Worm (Caenorhabditis elegans) whole organism, L1 larva: ENCODE data around the gene C45G9.15.

Source experiments
- F16B12.6 ChIP-seq: fragments of 150-350 bp; optimal IDR thresholded peaks from 2 replicates; lab custom pipeline; 2014; ENCODE audit warnings: missing biosample characterization, missing genetic modification characterization
- Y116A8C.19 ChIP-seq: sonication (generic microtip); optimal IDR thresholded peaks from 2 replicates; lab custom pipeline; 2016; ENCODE audit warnings: missing compliant biosample characterization, missing genetic modification characterization, borderline replicate concordance
- alr-1 ChIP-seq: fragments of 200-800 bp; sonication (Bioruptor generic); optimal IDR thresholded peaks from 2 replicates; lab custom pipeline; 2018; ENCODE audit warnings: borderline replicate concordance, mild to moderate bottlenecking, missing genetic modification characterization, missing compliant biosample characterization
- ceh-8 ChIP-seq: fragments of 200-800 bp; sonication (Bioruptor generic); optimal IDR thresholded peaks from 2 replicates; lab custom pipeline; 2018; ENCODE audit warnings: mild to moderate bottlenecking, missing genetic modification characterization, moderate library complexity, missing compliant biosample characterization
- ceh-82 ChIP-seq, 3 experiments: fragments of 150-350 bp in 1 of 3; sonication (generic microtip) in 2 of 3; optimal IDR thresholded peaks; 2 replicates each; lab custom pipeline; 2014 to 2017; ENCODE audit warnings: missing biosample characterization in 3 of 3, missing genetic modification characterization in 3 of 3
- ces-1 ChIP-seq: fragments of 150-350 bp; optimal IDR thresholded peaks from 2 replicates; lab custom pipeline; 2014; ENCODE audit warnings: missing biosample characterization, missing genetic modification reagents, missing genetic modification characterization
- dsc-1 ChIP-seq: sonication (generic microtip); optimal IDR thresholded peaks from 2 replicates; lab custom pipeline; 2016; ENCODE audit warnings: mild to moderate bottlenecking, missing genetic modification characterization, missing compliant biosample characterization
- efl-1 ChIP-seq, 4 experiments: fragments of 150-350 bp; optimal IDR thresholded peaks in 3 of 4; peaks in 1 of 4; 1 replicate in 1 of 4; 2 replicates in 3 of 4; lab custom pipeline; 2014; ENCODE audit warnings: missing biosample characterization in 2 of 4, missing genetic modification characterization in 2 of 4, missing genetic modification reagents in 2 of 4
- elt-2 ChIP-seq: sonication (generic microtip); optimal IDR thresholded peaks from 2 replicates; lab custom pipeline; 2016; ENCODE audit warnings: missing genetic modification characterization, mild to moderate bottlenecking, inconsistent platforms, missing compliant biosample characterization, missing genetic modification reagents
- elt-3 ChIP-seq, 6 experiments: fragments of 150-350 bp in 1 of 6; sonication (generic microtip); optimal IDR thresholded peaks; 2 replicates each; lab custom pipeline; 2017 to 2018; ENCODE audit warnings: missing biosample characterization in 6 of 6, missing genetic modification characterization in 6 of 6, inconsistent platforms in 1 of 6
- ets-5 ChIP-seq: fragments of 200-800 bp; sonication (Bioruptor generic); IDR thresholded peaks from 2 replicates; pipeline ENCODE4 v1.3.6; 2022; ENCODE audit warnings: missing genetic modification characterization, missing compliant biosample characterization
- fkh-4 ChIP-seq: sonication (generic microtip); optimal IDR thresholded peaks from 2 replicates; lab custom pipeline; 2016; ENCODE audit warnings: missing compliant biosample characterization, missing genetic modification characterization, borderline replicate concordance
- grh-1 ChIP-seq: fragments of 200-800 bp; sonication (Bioruptor generic); IDR thresholded peaks from 2 replicates; pipeline ENCODE4 v1.3.6; 2022; ENCODE audit warnings: missing genetic modification reagents, missing genetic modification characterization, missing compliant biosample characterization
- hlh-4 ChIP-seq: sonication (generic microtip); optimal IDR thresholded peaks from 2 replicates; lab custom pipeline; 2016; ENCODE audit warnings: mild to moderate bottlenecking, missing genetic modification characterization, missing compliant biosample characterization
- hpl-2 ChIP-seq: fragments of 150-350 bp; optimal IDR thresholded peaks from 2 replicates; lab custom pipeline; 2014; ENCODE audit warnings: missing biosample characterization, missing genetic modification reagents, missing genetic modification characterization
- isw-1 ChIP-seq: fragments of 200-800 bp; sonication (Bioruptor generic); IDR thresholded peaks from 2 replicates; pipeline ENCODE4 v1.3.6; 2022; ENCODE audit warnings: missing genetic modification characterization, missing compliant biosample characterization
- jun-1 ChIP-seq: fragments of 150-350 bp; optimal IDR thresholded peaks from 2 replicates; lab custom pipeline; 2014; ENCODE audit warnings: missing biosample characterization, missing genetic modification reagents, missing genetic modification characterization
- lin-13 ChIP-seq: fragments of 150-350 bp; optimal IDR thresholded peaks from 2 replicates; lab custom pipeline; 2014; ENCODE audit warnings: missing biosample characterization, missing genetic modification reagents, missing genetic modification characterization
- lin-15B ChIP-seq: fragments of 150-350 bp; sonication (generic microtip); optimal IDR thresholded peaks from 3 replicates; lab custom pipeline; 2014; ENCODE audit warnings: missing biosample characterization, missing genetic modification characterization
- lin-35 ChIP-seq, 2 experiments: fragments of 150-350 bp; optimal IDR thresholded peaks; 2 replicates each; lab custom pipeline; 2014; ENCODE audit warnings: missing biosample characterization in 2 of 2, missing genetic modification characterization in 2 of 2, missing genetic modification reagents in 2 of 2
- lin-39 ChIP-seq: fragments of 150-350 bp; optimal IDR thresholded peaks from 2 replicates; lab custom pipeline; 2014; ENCODE audit warnings: missing biosample characterization, missing genetic modification reagents, missing genetic modification characterization
- lir-3 ChIP-seq: sonication (generic microtip); optimal IDR thresholded peaks from 2 replicates; lab custom pipeline; 2016; ENCODE audit warnings: mild to moderate bottlenecking, missing genetic modification characterization, moderate library complexity, missing compliant biosample characterization; ENCODE audit not compliant: poor library complexity
- mab-9 ChIP-seq: fragments of 200-800 bp; sonication (Bioruptor generic); IDR thresholded peaks from 2 replicates; pipeline ENCODE4 v1.3.6; 2022; ENCODE audit warnings: missing genetic modification reagents, missing genetic modification characterization, missing compliant biosample characterization
- mdl-1 ChIP-seq, 2 experiments: fragments of 150-350 bp; optimal IDR thresholded peaks; 2 replicates each; lab custom pipeline; 2014 to 2017; ENCODE audit warnings: missing biosample characterization in 2 of 2, missing genetic modification characterization in 2 of 2, inconsistent platforms in 1 of 2
- mep-1 ChIP-seq: fragments of 150-350 bp; optimal IDR thresholded peaks from 2 replicates; lab custom pipeline; 2014; ENCODE audit warnings: missing biosample characterization, missing genetic modification characterization
- nhr-11 ChIP-seq: fragments of 150-350 bp; optimal IDR thresholded peaks from 2 replicates; lab custom pipeline; 2014; ENCODE audit warnings: missing biosample characterization, missing genetic modification characterization
- nhr-237 ChIP-seq: fragments of 150-350 bp; optimal IDR thresholded peaks from 2 replicates; lab custom pipeline; 2014; ENCODE audit warnings: missing biosample characterization, missing genetic modification characterization
- nhr-47 ChIP-seq: sonication (generic microtip); optimal IDR thresholded peaks from 2 replicates; lab custom pipeline; 2016; ENCODE audit warnings: mild to moderate bottlenecking, missing genetic modification characterization, moderate library complexity, missing compliant biosample characterization
- nhr-76 ChIP-seq: sonication (generic microtip); optimal IDR thresholded peaks from 2 replicates; lab custom pipeline; 2017; ENCODE audit warnings: missing biosample characterization, missing genetic modification characterization
- nhr-77 ChIP-seq: fragments of 150-350 bp; optimal IDR thresholded peaks from 2 replicates; lab custom pipeline; 2014; ENCODE audit warnings: missing biosample characterization, missing genetic modification characterization
- nhr-85 ChIP-seq: sonication (generic microtip); peaks from one replicate; lab custom pipeline; 2016; ENCODE audit warnings: missing genetic modification characterization, inconsistent platforms, missing compliant biosample characterization
- pax-3 ChIP-seq: fragments of 200-800 bp; sonication (Bioruptor generic); optimal IDR thresholded peaks from 2 replicates; lab custom pipeline; 2018; ENCODE audit warnings: mild to moderate bottlenecking, missing genetic modification characterization, moderate library complexity, missing compliant biosample characterization
- pqm-1 ChIP-seq: sonication (generic microtip); optimal IDR thresholded peaks from 3 replicates; lab custom pipeline; 2017; ENCODE audit warnings: missing biosample characterization, missing genetic modification characterization
- rnt-1 ChIP-seq: sonication (generic microtip); optimal IDR thresholded peaks from 2 replicates; lab custom pipeline; 2016; ENCODE audit warnings: mild to moderate bottlenecking, missing genetic modification characterization, moderate library complexity, missing compliant biosample characterization
- skn-1 ChIP-seq: fragments of 150-350 bp; optimal IDR thresholded peaks from 2 replicates; lab custom pipeline; 2014; ENCODE audit warnings: missing biosample characterization, missing genetic modification characterization
- sptf-1 ChIP-seq: fragments of 150-350 bp; optimal IDR thresholded peaks from 2 replicates; lab custom pipeline; 2014; ENCODE audit warnings: missing biosample characterization, missing genetic modification characterization
- tlp-1 ChIP-seq: fragments of 150-350 bp; optimal IDR thresholded peaks from 2 replicates; lab custom pipeline; 2014; ENCODE audit warnings: missing biosample characterization, missing genetic modification characterization
- unc-130 ChIP-seq: fragments of 150-350 bp; optimal IDR thresholded peaks from 2 replicates; lab custom pipeline; 2017; ENCODE audit warnings: missing biosample characterization, missing genetic modification characterization, inconsistent platforms
- unc-98 ChIP-seq: fragments of 200-800 bp; sonication (Bioruptor generic); IDR thresholded peaks from 2 replicates; pipeline ENCODE4 v1.3.6; 2022; ENCODE audit warnings: missing genetic modification characterization, missing compliant biosample characterization
- vab-15 ChIP-seq: sonication (generic microtip); optimal IDR thresholded peaks from 2 replicates; lab custom pipeline; 2017; ENCODE audit warnings: missing genotype, mild to moderate bottlenecking, missing genetic modification characterization, missing compliant biosample characterization
- xbp-1 ChIP-seq: sonication (generic microtip); optimal IDR thresholded peaks from 2 replicates; lab custom pipeline; 2016; ENCODE audit warnings: missing genetic modification characterization, missing compliant biosample characterization
- ztf-4 ChIP-seq: fragments of 150-350 bp; optimal IDR thresholded peaks from 2 replicates; lab custom pipeline; 2014; ENCODE audit warnings: missing biosample characterization, missing genetic modification characterization

C45G9.15 gene

DNA sequence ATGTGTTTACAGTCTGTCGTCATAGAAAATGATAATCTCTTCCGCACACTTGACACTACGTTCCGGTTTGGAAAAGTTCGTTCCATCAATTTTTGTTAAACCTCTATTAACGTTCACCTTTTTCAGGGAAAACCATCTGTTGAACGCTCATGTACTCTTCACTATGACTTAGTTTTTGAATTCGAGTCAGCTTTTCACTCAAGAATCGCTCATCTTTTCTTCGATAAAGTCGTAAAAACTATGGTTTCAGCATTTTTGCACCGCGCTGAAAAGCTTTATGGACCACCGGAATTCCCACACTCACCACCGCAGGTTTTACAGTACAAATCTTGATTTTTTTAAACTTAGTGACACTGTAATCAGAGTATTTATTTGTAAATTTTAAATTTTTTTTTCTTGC lies 28.2 kb downstream of the C45G9.15 start:
- TF ChIP-seq sptf-1 (no peak), ztf-4 (tag; lab: Kevin White, UChicago) (peak; percentile 32), nhr-85 (tag; lab: Kevin White, UChicago) (peak; percentile 26), nhr-11 (tag; lab: Kevin White, UChicago) (no peak), ces-1 (GFP tag; lab: Kevin White, UChicago) (no peak)

DNA sequence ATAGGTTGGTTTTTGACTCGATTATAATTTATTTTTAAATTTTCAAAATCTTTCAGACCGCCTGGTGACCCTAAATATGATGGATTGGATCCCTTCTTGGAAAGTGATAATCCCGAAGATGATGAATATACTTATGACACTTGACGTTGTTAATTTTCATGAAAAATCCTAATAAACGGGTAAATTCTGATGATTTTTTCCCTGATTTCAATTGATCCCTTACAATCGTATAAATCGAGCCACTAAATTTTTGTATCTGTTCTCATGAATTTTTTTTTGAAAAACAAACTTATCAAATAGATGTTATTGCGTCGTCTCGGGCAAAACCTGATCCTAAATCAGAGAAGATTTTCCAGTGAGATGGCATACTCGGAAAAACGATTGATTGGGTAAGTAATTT lies 28.9 kb downstream of the C45G9.15 start, which contains the start of gene R144.13:
Gene R144.13, plus strand, starts transcription at position 301 of the 400 bp plus-strand sequence.
- TF ChIP-seq efl-1 (optimal IDR thresholded peaks at IDR 0.05; lab: Kevin White, UChicago) (no peak), efl-1 (GFP tag; optimal IDR thresholded peaks at IDR 0.05 in 1 of 2; lab: Kevin White, UChicago) (peak in 1 of 2 experiments; percentile 68), mep-1 (tag; lab: Kevin White, UChicago) (no peak)

DNA sequence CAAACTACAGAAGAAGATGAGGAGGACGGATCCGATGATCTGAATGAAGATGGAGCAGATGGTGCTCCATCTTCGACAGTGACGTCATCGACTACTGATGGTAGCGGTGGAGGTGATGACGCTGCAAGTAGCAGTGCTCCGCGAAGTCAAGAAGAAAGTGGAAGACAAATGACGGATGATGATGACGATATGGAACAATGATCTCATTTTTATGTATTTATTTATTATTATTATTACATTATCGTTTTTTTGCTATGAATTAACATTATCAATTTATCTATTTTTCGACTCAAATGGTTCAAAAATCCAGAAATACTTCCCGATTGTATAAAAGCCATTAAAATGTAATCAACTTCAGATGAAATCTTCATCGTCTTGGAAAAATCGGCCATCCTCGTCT lies 30.2 kb downstream of the C45G9.15 start, which contains the start of gene R144.3:
Gene R144.3, plus strand, starts transcription at position 301 of the 400 bp plus-strand sequence.
- TF ChIP-seq dsc-1 (tag; lab: Kevin White, UChicago) (no peak), elt-3 (tag; optimal IDR thresholded peaks at IDR 0.05; lab: Kevin White, UChicago) (no peak), nhr-237 (tag; lab: Kevin White, UChicago) (no peak), nhr-76 (no peak), jun-1 (no peak), lin-39 (tag; lab: Kevin White, UChicago) (no peak), nhr-77 (tag; lab: Kevin White, UChicago) (no peak), pax-3 (no peak), pqm-1 (tag; lab: Kevin White, UChicago) (no peak), mep-1 (tag; lab: Kevin White, UChicago) (no peak), lir-3 (no peak), vab-15 (tag; lab: Kevin White, UChicago) (no peak), mdl-1 (tag; optimal IDR thresholded peaks at IDR 0.05; lab: Kevin White, UChicago) (no peak), unc-98 (GFP tag; lab: Robert Waterston, UW) (no peak), nhr-85 (tag; lab: Kevin White, UChicago) (no peak), ceh-8 (GFP tag; lab: Kevin White, UChicago) (no peak), xbp-1 (tag; lab: Kevin White, UChicago) (no peak)

DNA sequence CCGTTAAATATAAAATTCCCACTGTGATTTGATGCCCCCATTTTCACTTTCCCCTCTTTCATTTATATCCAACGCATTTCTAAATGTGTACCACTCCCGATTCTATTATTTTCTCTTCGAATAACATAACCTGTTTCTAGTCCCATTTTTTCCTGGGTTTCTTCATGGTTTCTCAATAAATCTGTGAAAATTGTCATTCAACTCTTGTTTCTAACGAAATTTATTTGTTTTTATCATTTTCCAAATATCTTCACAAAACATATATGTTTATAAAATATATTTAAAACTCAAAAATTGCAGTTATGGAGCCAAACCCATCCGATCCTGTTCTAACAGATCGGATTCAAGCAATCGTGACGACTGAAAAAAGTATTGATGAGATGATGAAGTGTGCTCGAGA lies 30.9 kb downstream of the C45G9.15 start, which contains the start of gene mdt-11:
Gene mdt-11, plus strand, starts transcription at position 301 of the 400 bp plus-strand sequence.
- TF ChIP-seq nhr-76 (no peak), sptf-1 (no peak), lin-13 (GFP tag; lab: Kevin White, UChicago) (no peak), mab-9 (GFP tag; lab: Robert Waterston, UW) (no peak), F16B12.6 (tag; lab: Kevin White, UChicago) (no peak), pax-3 (no peak), ceh-82 (tag; optimal IDR thresholded peaks at IDR 0.05; lab: Kevin White, UChicago) (no peak), vab-15 (tag; lab: Kevin White, UChicago) (no peak), tlp-1 (tag; lab: Kevin White, UChicago) (no peak)
- TF ChIP-seq, all 84 proteins: peak for 0

DNA sequence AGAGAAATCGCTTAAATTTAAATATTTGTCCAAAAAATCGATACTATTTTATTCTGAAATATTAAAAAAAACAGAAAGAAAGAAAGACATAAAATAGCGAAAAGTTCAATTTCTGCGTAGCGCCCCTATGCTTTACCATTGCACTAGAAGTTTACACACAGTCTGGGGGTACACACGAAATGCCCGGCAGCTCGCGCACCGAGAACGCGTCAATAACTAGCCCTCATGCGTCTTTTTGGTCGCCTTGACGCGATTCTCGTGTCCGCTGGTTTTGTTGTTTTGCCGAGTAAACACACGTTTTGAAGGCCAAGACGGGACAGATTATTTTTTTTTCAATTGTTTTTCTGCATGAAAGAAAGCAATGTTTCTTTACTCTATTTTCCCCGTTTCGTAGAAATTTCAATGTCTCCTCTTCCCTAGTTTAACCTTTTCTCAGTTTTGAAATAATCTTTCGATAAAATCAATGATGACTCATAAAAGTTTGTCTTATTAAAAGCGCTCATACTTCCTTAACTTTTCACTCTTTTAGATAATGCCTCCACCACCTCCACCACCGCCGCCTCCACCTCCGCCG lies 33.6 kb downstream of the C45G9.15 start, which contains the start of gene wip-1:
Gene wip-1, plus strand, starts transcription at position 524 of the 574 bp plus-strand sequence.
- no peak for TF ChIP-seq Y116A8C.19 (tag; lab: Kevin White, UChicago)
- peak; percentile 95 to 96 for TF ChIP-seq lin-35 (GFP tag; optimal IDR thresholded peaks at IDR 0.05; lab: Kevin White, UChicago)
- TF ChIP-seq sptf-1, result no peak
- TF ChIP-seq pqm-1 (tag; lab: Kevin White, UChicago), result peak; percentile 37
- peak; percentile 98 for TF ChIP-seq dsc-1 (tag; lab: Kevin White, UChicago)
- TF ChIP-seq fkh-4 (tag; lab: Kevin White, UChicago), result peak; percentile 62
- peak; percentile 90 for TF ChIP-seq hpl-2 (GFP tag; lab: Kevin White, UChicago)
- TF ChIP-seq alr-1 (tag; lab: Kevin White, UChicago), result no peak
- TF ChIP-seq rnt-1, result peak; percentile 98
- TF ChIP-seq xbp-1 (tag; lab: Kevin White, UChicago), result peak; percentile 98
- TF ChIP-seq ces-1 (GFP tag; lab: Kevin White, UChicago), result no peak
- peak; percentile 94 for TF ChIP-seq skn-1
- peak; percentile 98 for TF ChIP-seq ztf-4 (tag; lab: Kevin White, UChicago)
- TF ChIP-seq lin-15B (tag; lab: Kevin White, UChicago), result peak; percentile 84
- TF ChIP-seq lin-13 (GFP tag; lab: Kevin White, UChicago), result peak; percentile 98
- TF ChIP-seq grh-1 (GFP tag; lab: Robert Waterston, UW), result peak; percentile 97
- peak; percentile 97 for TF ChIP-seq isw-1 (GFP tag; lab: Robert Waterston, UW)
- peak; percentile 99 for TF ChIP-seq nhr-47 (tag; lab: Kevin White, UChicago)
- TF ChIP-seq hlh-4 (tag; lab: Kevin White, UChicago), result no peak
- TF ChIP-seq ets-5, result no peak
- peak; percentile 100 for TF ChIP-seq unc-130 (tag; lab: Kevin White, UChicago)
- TF ChIP-seq elt-2 (tag; lab: Kevin White, UChicago), result peak; percentile 91
- TF ChIP-seq lin-39 (tag; lab: Kevin White, UChicago), result peak; percentile 86
